Fruit fly (Drosophila melanogaster) whole organism, embryonic: ENCODE measurements around the gene CG17571.

Source experiments
- Atf3 ChIP-seq: fragments of 200-800 bp; sonication (Bioruptor generic); optimal IDR thresholded peaks from 3 replicates; lab custom pipeline; 2016; ENCODE audit warnings: missing biosample characterization, missing genetic modification characterization
- CG10543 ChIP-seq: fragments of 200-800 bp; sonication (Bioruptor generic); optimal IDR thresholded peaks from 3 replicates; lab custom pipeline; 2017; ENCODE audit warnings: missing biosample characterization, mild to moderate bottlenecking, missing genetic modification characterization, moderate library complexity
- CG15269 ChIP-seq: fragments of 200-800 bp; sonication (Bioruptor generic); optimal IDR thresholded peaks from 2 replicates; lab custom pipeline; 2018; ENCODE audit warnings: missing biosample characterization, mild to moderate bottlenecking, missing genetic modification characterization, moderate library complexity
- CG31365 ChIP-seq: fragments of 200-800 bp; sonication (Bioruptor generic); optimal IDR thresholded peaks from 2 replicates; lab custom pipeline; 2018; ENCODE audit warnings: missing biosample characterization, mild to moderate bottlenecking, missing genetic modification characterization
- CG34376 ChIP-seq: fragments of 200-800 bp; sonication (Bioruptor generic); optimal IDR thresholded peaks from 2 replicates; lab custom pipeline; 2018; ENCODE audit warnings: missing biosample characterization, mild to moderate bottlenecking, missing genetic modification characterization
- CG5245 ChIP-seq: fragments of 200-800 bp; sonication (Bioruptor generic); optimal IDR thresholded peaks from 3 replicates; lab custom pipeline; 2016; ENCODE audit warnings: missing biosample characterization, missing genetic modification characterization
- CG5953 ChIP-seq: fragments of 200-800 bp; sonication (Bioruptor generic); IDR thresholded peaks from 2 replicates; pipeline ENCODE4 v1.3.6; 2022; ENCODE audit warnings: missing biosample characterization, missing genetic modification characterization
- CG6683 ChIP-seq: fragments of 200-800 bp; sonication (Bioruptor generic); optimal IDR thresholded peaks from 2 replicates; lab custom pipeline; 2017; ENCODE audit warnings: missing biosample characterization, mild to moderate bottlenecking, missing genetic modification characterization, missing genetic modification reagents
- CG7987 ChIP-seq: fragments of 200-800 bp; sonication (Bioruptor generic); optimal IDR thresholded peaks from 2 replicates; lab custom pipeline; 2018; ENCODE audit warnings: missing biosample characterization, mild to moderate bottlenecking, missing genetic modification characterization, moderate library complexity
- CG9437 ChIP-seq: fragments of 200-800 bp; sonication (Bioruptor generic); optimal IDR thresholded peaks from 2 replicates; lab custom pipeline; 2018; ENCODE audit warnings: missing biosample characterization, mild to moderate bottlenecking, missing genetic modification characterization
- D19A ChIP-seq: fragments of 200-800 bp; optimal IDR thresholded peaks from 3 replicates; lab custom pipeline; 2019; ENCODE audit warnings: missing biosample characterization, mild to moderate bottlenecking, missing genetic modification characterization, moderate library complexity
- Hey ChIP-seq: fragments of 200-800 bp; sonication (Bioruptor generic); optimal IDR thresholded peaks from 3 replicates; lab custom pipeline; 2018; ENCODE audit warnings: missing biosample characterization, mild to moderate bottlenecking, missing genetic modification characterization
- Myb ChIP-seq: fragments of 200-800 bp; sonication (Bioruptor generic); optimal IDR thresholded peaks from 2 replicates; lab custom pipeline; 2016; ENCODE audit warnings: missing biosample characterization, missing genetic modification characterization
- NFAT ChIP-seq: fragments of 200-800 bp; sonication (Bioruptor generic); IDR thresholded peaks from 2 replicates; pipeline ENCODE4 v1.3.6; 2022; ENCODE audit warnings: missing biosample characterization, missing genetic modification characterization
- Oli ChIP-seq: fragments of 200-800 bp; sonication (Bioruptor generic); optimal IDR thresholded peaks from 2 replicates; lab custom pipeline; 2018; ENCODE audit warnings: missing biosample characterization, mild to moderate bottlenecking, missing genetic modification characterization, moderate library complexity
- Ptx1 ChIP-seq: fragments of 200-800 bp; sonication (Bioruptor generic); IDR thresholded peaks from 2 replicates; pipeline ENCODE4 v1.3.6; 2022; ENCODE audit warnings: missing biosample characterization, missing genetic modification characterization
- Vsx1 ChIP-seq: fragments of 200-800 bp; sonication (Bioruptor generic); optimal IDR thresholded peaks from 2 replicates; lab custom pipeline; 2017; ENCODE audit warnings: missing biosample characterization, mild to moderate bottlenecking, missing genetic modification characterization, missing genetic modification reagents
- Xrp1 ChIP-seq: fragments of 200-800 bp; sonication (Bioruptor generic); IDR thresholded peaks from 2 replicates; pipeline ENCODE4 v1.3.6; 2022; ENCODE audit warnings: missing biosample characterization, missing genetic modification characterization
- abd-A ChIP-seq: fragments of 200-800 bp; sonication (Bioruptor generic); optimal IDR thresholded peaks from 3 replicates; lab custom pipeline; 2019; ENCODE audit warnings: missing biosample characterization, mild to moderate bottlenecking, missing genetic modification characterization, moderate library complexity
- ase ChIP-seq: fragments of 200-800 bp; sonication (Bioruptor generic); IDR thresholded peaks from 3 replicates; pipeline ENCODE4 v1.3.6; 2022; ENCODE audit warnings: missing biosample characterization, missing genetic modification characterization
- cad ChIP-seq: fragments of >200 bp; optimal IDR thresholded peaks from 2 replicates; lab custom pipeline; 2017; ENCODE audit warnings: missing biosample characterization, missing genetic modification characterization
- chinmo ChIP-seq: fragments of 200-800 bp; sonication (Bioruptor generic); IDR thresholded peaks from 4 replicates; pipeline ENCODE4 v1.3.6; 2022; ENCODE audit warnings: missing biosample characterization, missing genetic modification characterization; ENCODE audit not compliant: partially characterized antibody
- cwo ChIP-seq: fragments of 200-800 bp; sonication (Bioruptor generic); optimal IDR thresholded peaks from 3 replicates; lab custom pipeline; 2017; ENCODE audit warnings: missing biosample characterization, missing genetic modification characterization, mild to moderate bottlenecking, moderate library complexity, missing genetic modification reagents
- dysf ChIP-seq: fragments of 200-800 bp; sonication (Bioruptor generic); IDR thresholded peaks from 3 replicates; pipeline ENCODE4 v1.3.6; 2022; ENCODE audit warnings: missing biosample characterization, missing genetic modification characterization
- exex ChIP-seq: fragments of 200-800 bp; sonication (Bioruptor generic); optimal IDR thresholded peaks from 4 replicates; lab custom pipeline; 2018; ENCODE audit warnings: missing biosample characterization, mild to moderate bottlenecking, missing genetic modification characterization, moderate library complexity
- gce ChIP-seq: fragments of 200-800 bp; sonication (Bioruptor generic); IDR thresholded peaks from 3 replicates; pipeline ENCODE4 v1.3.6; 2022; ENCODE audit warnings: missing biosample characterization, missing genetic modification characterization
- gem ChIP-seq: fragments of 200-800 bp; sonication (Bioruptor generic); optimal IDR thresholded peaks from 2 replicates; lab custom pipeline; 2019; ENCODE audit warnings: missing biosample characterization, mild to moderate bottlenecking, missing genetic modification characterization, moderate library complexity
- grn ChIP-seq: fragments of 200-800 bp; sonication (Bioruptor generic); optimal IDR thresholded peaks from 3 replicates; lab custom pipeline; 2017; ENCODE audit warnings: missing biosample characterization, missing genetic modification characterization
- maf-S ChIP-seq: fragments of 200-800 bp; sonication (Bioruptor generic); optimal IDR thresholded peaks from 2 replicates; lab custom pipeline; 2016; ENCODE audit warnings: missing biosample characterization, missing genetic modification characterization
- nom ChIP-seq: fragments of 200-800 bp; sonication (Bioruptor generic); optimal IDR thresholded peaks from 2 replicates; lab custom pipeline; 2017; ENCODE audit warnings: missing biosample characterization, missing genetic modification characterization, mild to moderate bottlenecking, moderate library complexity, missing genetic modification reagents
- sd ChIP-seq: fragments of 200-800 bp; sonication (Bioruptor generic); optimal IDR thresholded peaks from 3 replicates; lab custom pipeline; 2018; ENCODE audit warnings: missing biosample characterization, mild to moderate bottlenecking, missing genetic modification characterization, moderate library complexity
- sug ChIP-seq: fragments of 200-800 bp; optimal IDR thresholded peaks from 2 replicates; lab custom pipeline; 2019; ENCODE audit warnings: missing biosample characterization, mild to moderate bottlenecking, missing genetic modification characterization, moderate library complexity
- ttk ChIP-seq: fragments of 200-800 bp; sonication (Bioruptor generic); IDR thresholded peaks from 2 replicates; pipeline ENCODE4 v2.1.2; 2022; ENCODE audit warnings: missing biosample characterization, missing genetic modification characterization
- zf30C ChIP-seq: fragments of 200-800 bp; sonication (Bioruptor generic); optimal IDR thresholded peaks from 3 replicates; lab custom pipeline; 2018; ENCODE audit warnings: missing biosample characterization, mild to moderate bottlenecking, missing genetic modification characterization
- zfh2 ChIP-seq: fragments of 200-800 bp; sonication (Bioruptor generic); optimal IDR thresholded peaks from 2 replicates; lab custom pipeline; 2016; ENCODE audit warnings: missing biosample characterization, missing genetic modification characterization

CG17571 gene

dm6 chr2L:20264568-20265547 lies 7.9 kb upstream of the CG17571 start (continued):
- peak; percentile 30; the same call in 1 of the 2 replicates for TF ChIP-seq Ptx1 (GFP tag; lab: Robert Waterston, UW)
- TF ChIP-seq CG5953, result no peak
- peak; percentile 90 for TF ChIP-seq Vsx1 (GFP tag; lab: Kevin White, UChicago)
- TF ChIP-seq CG10543, result peak; percentile 17
- no peak for TF ChIP-seq CG9437 (GFP tag; lab: Kevin White, UChicago)
- peak; percentile 62; the same call in 1 of the 4 replicates for TF ChIP-seq chinmo (GFP tag; lab: Robert Waterston, UW)
- TF ChIP-seq cwo, result peak; percentile 77
- no peak for TF ChIP-seq CG6683 (GFP tag; lab: Kevin White, UChicago)
- TF ChIP-seq CG7987 (GFP tag; lab: Kevin White, UChicago), result peak; percentile 30
- peak; percentile 2 for TF ChIP-seq CG15269
- TF ChIP-seq nom (GFP tag; lab: Kevin White, UChicago), result no peak
- no peak for TF ChIP-seq CG31365 (tag; lab: Kevin White, UChicago)
- peak; percentile 89 for TF ChIP-seq exex
- peak; percentile 9; the same call in 1 of the 3 replicates for TF ChIP-seq dysf (GFP tag; lab: Robert Waterston, UW)
- TF ChIP-seq gem (tag; lab: Kevin White, UChicago), result peak; percentile 40
- TF ChIP-seq Xrp1 (GFP tag; lab: Robert Waterston, UW), result no peak
- peak; percentile 89 for TF ChIP-seq CG34376 (GFP tag; lab: Kevin White, UChicago)
- TF ChIP-seq D19A (tag; lab: Kevin White, UChicago), result peak; percentile 38
- TF ChIP-seq grn (GFP tag; lab: Kevin White, UChicago), result peak; percentile 50
- TF ChIP-seq ase (GFP tag; lab: Robert Waterston, UW), result no peak
- peak; percentile 83 for TF ChIP-seq sd (tag; lab: Kevin White, UChicago)
- TF ChIP-seq CG5245, result no peak
- peak; percentile 71 for TF ChIP-seq abd-A (tag; lab: Kevin White, UChicago)
- TF ChIP-seq maf-S (GFP tag; lab: Kevin White, UChicago), result no peak
- peak; percentile 29; the same call in 1 of the 2 replicates for TF ChIP-seq ttk (GFP tag; lab: Robert Waterston, UW)
- TF ChIP-seq NFAT (GFP tag; lab: Robert Waterston, UW), result no peak
- TF ChIP-seq Hey, result peak; percentile 42
- TF ChIP-seq zfh2, result no peak
- TF ChIP-seq Myb (GFP tag; lab: Kevin White, UChicago), result peak; percentile 2

- no peak for TF ChIP-seq cad
- TF ChIP-seq gce, result no peak
- no peak for TF ChIP-seq zf30C (GFP tag; lab: Kevin White, UChicago)
- TF ChIP-seq, all 482 proteins: peak for 0
Measured at dm6 chr2L:20264324-20264567, 7.3 kb upstream of the CG17571 start, which contains the start of gene CG17570. Gene CG17570, minus strand, starts transcription at chr2L:20264424.

dm6 chr2L:20263050-20263449 lies 6.1 kb upstream of the CG17571 start:
- peak; percentile 53 for TF ChIP-seq sd (tag; lab: Kevin White, UChicago)
- TF ChIP-seq Oli (tag; lab: Kevin White, UChicago), result no peak
- TF ChIP-seq sug, result peak; percentile 11
- peak; percentile 90 for TF ChIP-seq Hey
- TF ChIP-seq exex, result peak; percentile 67
- no peak for TF ChIP-seq Atf3
